Fruit fly (Drosophila melanogaster): Measurements from ENCODE around the gene sens-2.
A peak's percentile ranks its signal among the peaks of the same experiment; 100 is the strongest.

sens-2 gene

DNA sequence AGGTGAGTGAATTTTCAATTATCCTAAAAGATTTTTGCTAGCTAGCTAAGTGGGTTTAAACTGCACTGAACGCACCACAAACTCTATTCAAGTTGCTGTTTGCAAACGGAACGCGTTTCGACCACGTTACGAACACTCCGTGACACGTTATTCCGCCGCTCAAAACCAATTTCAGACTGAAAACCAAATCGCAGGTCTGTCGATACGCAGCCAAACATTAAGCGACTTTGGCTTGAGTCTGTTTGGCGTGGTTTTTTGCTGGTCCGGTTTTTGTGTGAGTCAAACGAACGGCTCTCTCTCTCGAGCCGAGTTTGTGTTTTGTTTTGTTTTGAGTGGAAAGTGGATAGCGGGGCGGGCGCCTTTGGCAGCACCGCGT is 27.3 kb upstream of the sens-2 start (continued):
- TF ChIP-seq lab (GFP tag; optimal IDR thresholded peaks at IDR 0.05) (no peak), danr (GFP tag; IDR thresholded peaks at IDR 0.05) (no peak), CG2129 (GFP tag; IDR thresholded peaks at IDR 0.05; ENCODE audit: partially characterized antibody) (no peak), CG3847 (GFP tag; IDR thresholded peaks at IDR 0.05) (no peak), Bgb (GFP tag; IDR thresholded peaks at IDR 0.05; ENCODE audit: partially characterized antibody) (peak; percentile 44; the same call in 1 of the 2 replicates), Trl (optimal IDR thresholded peaks at IDR 0.05) (peak; percentile 2 to 68), Trl (GFP tag; optimal IDR thresholded peaks at IDR 0.05) (no peak), CG16779 (GFP tag; IDR thresholded peaks at IDR 0.05) (0 out of 2 replicates have a peak, but pooled peaks have one; percentile 16), knrl (GFP tag; IDR thresholded peaks at IDR 0.05; ENCODE audit: partially characterized antibody) (0 out of 3 replicates have a peak, but pooled peaks have one; percentile 35), tna (GFP tag; IDR thresholded peaks at IDR 0.05; ENCODE audit: partially characterized antibody) (no peak), CG34376 (GFP tag; optimal IDR thresholded peaks at IDR 0.05) (peak; percentile 8), Camta (GFP tag; optimal IDR thresholded peaks at IDR 0.05) (no peak), hbn (GFP tag; IDR thresholded peaks at IDR 0.05; ENCODE audit: partially characterized antibody) (0 out of 2 replicates have a peak, but pooled peaks have one; percentile 31), CG16813 (GFP tag; IDR thresholded peaks at IDR 0.05; ENCODE audit: partially characterized antibody) (no peak), sqz (GFP tag; optimal IDR thresholded peaks at IDR 0.05) (peak; percentile 43), CG4617 (GFP tag; optimal IDR thresholded peaks at IDR 0.05; ENCODE audit: borderline replicate concordance) (no peak), Asciz (GFP tag; optimal IDR thresholded peaks at IDR 0.05) (no peak), Atf3 (GFP tag; optimal IDR thresholded peaks at IDR 0.05) (no peak), CG15696 (tag; optimal IDR thresholded peaks at IDR 0.05) (no peak), CG12219 (GFP tag; optimal IDR thresholded peaks at IDR 0.05) (no peak), jigr1 (GFP tag; IDR thresholded peaks at IDR 0.05) (no peak), Jarid2 (GFP tag; optimal IDR thresholded peaks at IDR 0.05) (peak; percentile 89), CG15073 (GFP tag; optimal IDR thresholded peaks at IDR 0.05) (no peak), Kr (GFP tag; optimal IDR thresholded peaks at IDR 0.05) (no peak), CG9609 (GFP tag; optimal IDR thresholded peaks at IDR 0.05) (no peak), trem (tag; optimal IDR thresholded peaks at IDR 0.05) (no peak), CG8359 (GFP tag; optimal IDR thresholded peaks at IDR 0.05; ENCODE audit: borderline replicate concordance) (no peak), CG6765 (GFP tag; optimal IDR thresholded peaks at IDR 0.05) (peak; percentile 29), Dad (GFP tag; optimal IDR thresholded peaks at IDR 0.05) (no peak), hb (GFP tag; IDR thresholded peaks at IDR 0.05; ENCODE audit: partially characterized antibody) (no peak), Dp (GFP tag; optimal IDR thresholded peaks at IDR 0.05) (no peak), Usf (GFP tag; optimal IDR thresholded peaks at IDR 0.05) (no peak), Gug (GFP tag; IDR thresholded peaks at IDR 0.05) (no peak), run (tag; optimal IDR thresholded peaks at IDR 0.05) (no peak), Doc3 (GFP tag; IDR thresholded peaks at IDR 0.05; ENCODE audit: partially characterized antibody) (no peak), Hr78 (GFP tag; optimal IDR thresholded peaks at IDR 0.05) (no peak), abd-A (tag; optimal IDR thresholded peaks at IDR 0.05) (no peak), ewg (GFP tag; optimal IDR thresholded peaks at IDR 0.05) (no peak), lov (optimal IDR thresholded peaks at IDR 0.05) (no peak), lov (GFP tag; IDR thresholded peaks at IDR 0.05) (no peak), ci (GFP tag; IDR thresholded peaks at IDR 0.05) (no peak), Stat92E (GFP tag; optimal IDR thresholded peaks at IDR 0.05) (peak in 1 of 3 experiments; percentile 8), Bdp1 (GFP tag; optimal IDR thresholded peaks at IDR 0.05) (no peak), CG17186 (GFP tag; optimal IDR thresholded peaks at IDR 0.05) (no peak), eve (GFP tag; optimal IDR thresholded peaks at IDR 0.05) (peak in 1 of 2 experiments; percentile 28), pros (GFP tag; optimal IDR thresholded peaks at IDR 0.05) (peak; percentile 97), CG3838 (GFP tag; optimal IDR thresholded peaks at IDR 0.05) (no peak), klu (GFP tag; IDR thresholded peaks at IDR 0.05) (no peak), da (GFP tag; optimal IDR thresholded peaks at IDR 0.05) (no peak), dan (GFP tag; IDR thresholded peaks at IDR 0.05) (no peak)

Measured in whole organism, embryonic.